2 worm cellular contexts compared by ENCODE assay signal in genomic region chrII:5292226-5292752, ce11.
TF ChIP-seq lines count a peak whose summit lies in the region.

TSS of gene ZK622.4 (plus strand) at chrII:5292702.

TF ChIP-seq in whole organism, L1 larva, 84 proteins besides CTCF, POLR2A, EP300 and RAD21 (continued from another document):
- TF ChIP-seq fkh-4 (tag; optimal IDR thresholded peaks at IDR 0.05; lab: Kevin White, UChicago; ENCODE audit: borderline replicate concordance) (no peak), sptf-1 (tag; optimal IDR thresholded peaks at IDR 0.05; lab: Kevin White, UChicago) (no peak), grh-1 (GFP tag; IDR thresholded peaks at IDR 0.05; lab: Robert Waterston, UW) (no peak), unc-86 (tag; optimal IDR thresholded peaks at IDR 0.05; lab: Kevin White, UChicago) (no peak), mep-1 (tag; optimal IDR thresholded peaks at IDR 0.05; lab: Kevin White, UChicago) (peak; percentile 54), fos-1 (tag; optimal IDR thresholded peaks at IDR 0.05; lab: Kevin White, UChicago) (peak; percentile 29), fkh-10 (GFP tag; optimal IDR thresholded peaks at IDR 0.05; lab: Kevin White, UChicago) (no peak), aha-1 (tag; optimal IDR thresholded peaks at IDR 0.05; lab: Kevin White, UChicago) (no peak), nhr-85 (tag; lab: Kevin White, UChicago) (no peak), mef-2 (tag; optimal IDR thresholded peaks at IDR 0.05; lab: Kevin White, UChicago) (no peak), skn-1 (tag; optimal IDR thresholded peaks at IDR 0.05; lab: Kevin White, UChicago) (peak; percentile 25), unc-98 (GFP tag; IDR thresholded peaks at IDR 0.05; lab: Robert Waterston, UW) (no peak), lin-35 (GFP tag; optimal IDR thresholded peaks at IDR 0.05; lab: Kevin White, UChicago) (peak; percentile 48 to 62), lin-13 (GFP tag; optimal IDR thresholded peaks at IDR 0.05; lab: Kevin White, UChicago) (no peak), C16A3.4 (tag; optimal IDR thresholded peaks at IDR 0.05; lab: Kevin White, UChicago) (peak; percentile 71), ztf-11 (tag; optimal IDR thresholded peaks at IDR 0.05; lab: Kevin White, UChicago) (no peak), jun-1 (tag; optimal IDR thresholded peaks at IDR 0.05; lab: Kevin White, UChicago) (peak; percentile 22), egl-13 (tag; optimal IDR thresholded peaks at IDR 0.05; lab: Kevin White, UChicago) (peak; percentile 9), pax-3 (tag; optimal IDR thresholded peaks at IDR 0.05; lab: Kevin White, UChicago) (no peak), nhr-237 (tag; optimal IDR thresholded peaks at IDR 0.05; lab: Kevin White, UChicago) (no peak), ceh-82 (tag; optimal IDR thresholded peaks at IDR 0.05; lab: Kevin White, UChicago) (peak in 1 of 3 experiments; percentile 39), sup-37 (GFP tag; optimal IDR thresholded peaks at IDR 0.05; lab: Kevin White, UChicago) (no peak)

TF ChIP-seq in whole organism, young adult, 124 proteins besides CTCF, POLR2A, EP300 and RAD21 (continued from another document):
- TF ChIP-seq ztf-6 (GFP tag; IDR thresholded peaks at IDR 0.05; lab: Robert Waterston, UW) (no peak), ceh-79 (tag; optimal IDR thresholded peaks at IDR 0.05; lab: Kevin White, UChicago) (no peak), egl-18 (GFP tag; IDR thresholded peaks at IDR 0.05; lab: Robert Waterston, UW) (no peak), F22D6.2 (tag; optimal IDR thresholded peaks at IDR 0.05; lab: Kevin White, UChicago) (no peak), unc-130 (GFP tag; optimal IDR thresholded peaks at IDR 0.05; lab: Kevin White, UChicago) (peak; percentile 21), nhr-179 (tag; optimal IDR thresholded peaks at IDR 0.05; lab: Kevin White, UChicago) (no peak), dpl-1 (GFP tag; optimal IDR thresholded peaks at IDR 0.05; lab: Kevin White, UChicago) (no peak), F23B12.7 (tag; optimal IDR thresholded peaks at IDR 0.05; lab: Kevin White, UChicago; ENCODE audit: insufficient read depth) (peak; percentile 74), F39B2.1 (GFP tag; IDR thresholded peaks at IDR 0.05; lab: Robert Waterston, UW) (no peak), mcd-1 (GFP tag; IDR thresholded peaks at IDR 0.05; lab: Robert Waterston, UW) (peak; percentile 56)
TF ChIP-seq in whole organism, young adult: peak in this region for 65.
